Fruit fly (Drosophila melanogaster) whole organism: Measurements from ENCODE around the gene CG7778.

Experiments
- CG8478 ChIP-seq: fragments of >200 bp; optimal IDR thresholded peaks from 2 replicates; lab custom pipeline; 2018; ENCODE audit warnings: inconsistent platforms
- Dll ChIP-seq: fragments of >200 bp; optimal IDR thresholded peaks from 2 replicates; lab custom pipeline; 2017
- pan ChIP-seq: fragments of >200 bp; optimal IDR thresholded peaks from 2 replicates; lab custom pipeline; 2017
- psq ChIP-seq: fragments of >200 bp; optimal IDR thresholded peaks from 2 replicates; lab custom pipeline; 2017

DNA sequence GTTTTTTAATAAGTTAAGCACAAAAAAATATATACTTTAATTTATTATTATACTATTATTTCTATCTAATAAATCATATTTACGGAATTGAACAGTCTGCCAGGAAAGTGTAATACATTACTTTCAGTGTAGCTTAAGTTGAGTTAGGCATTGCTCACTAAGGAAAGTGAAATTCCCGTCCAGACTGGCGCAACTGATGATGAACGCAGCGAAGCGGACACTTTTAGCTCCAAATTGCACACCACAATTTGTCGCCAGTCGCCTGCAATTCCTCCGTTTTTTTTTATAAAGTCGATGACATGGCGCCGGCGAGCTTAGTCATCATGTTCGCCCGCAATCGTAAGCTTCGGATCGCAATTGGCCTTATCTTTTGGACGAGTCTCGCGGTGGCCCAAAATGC is 52.3 kb downstream of the CG7778 start, which contains the start of gene CG13386:
- TF ChIP-seq pan (lab: Kevin White, UChicago) = no peak
- TF ChIP-seq Dll (lab: Kevin White, UChicago) = no peak
- TF ChIP-seq CG8478 (lab: Kevin White, UChicago) = no peak
- TF ChIP-seq psq (lab: Kevin White, UChicago) = no peak
